Worm (Caenorhabditis elegans) whole organism, early embryonic: ENCODE measurements around the gene Y76A2B.4.

Experiments
- ama-1 ChIP-seq: fragments of 150-350 bp; optimal IDR thresholded peaks from 2 replicates; lab custom pipeline; 2014
- ceh-13 ChIP-seq: fragments of 200-800 bp; sonication (Bioruptor generic); optimal IDR thresholded peaks from 2 replicates; lab custom pipeline; 2018; ENCODE audit warnings: mild to moderate bottlenecking, missing genetic modification characterization, missing compliant biosample characterization
- ets-7 ChIP-seq: sonication (generic microtip); optimal IDR thresholded peaks from 2 replicates; lab custom pipeline; 2016; ENCODE audit warnings: missing genotype, missing genetic modification characterization, missing compliant biosample characterization
- hmg-4 ChIP-seq: fragments of 200-800 bp; sonication (Bioruptor generic); optimal IDR thresholded peaks from 2 replicates; lab custom pipeline; 2018; ENCODE audit warnings: mild to moderate bottlenecking, missing genetic modification characterization, missing compliant biosample characterization
- tbx-11 ChIP-seq: fragments of 200-800 bp; sonication (Bioruptor generic); IDR thresholded peaks from 2 replicates; pipeline ENCODE4 v1.3.6; 2022; ENCODE audit warnings: missing genetic modification characterization, missing compliant biosample characterization
- tra-4 ChIP-seq: sonication (generic microtip); optimal IDR thresholded peaks from 2 replicates; lab custom pipeline; 2017; ENCODE audit warnings: missing genetic modification characterization, missing compliant biosample characterization

DNA sequence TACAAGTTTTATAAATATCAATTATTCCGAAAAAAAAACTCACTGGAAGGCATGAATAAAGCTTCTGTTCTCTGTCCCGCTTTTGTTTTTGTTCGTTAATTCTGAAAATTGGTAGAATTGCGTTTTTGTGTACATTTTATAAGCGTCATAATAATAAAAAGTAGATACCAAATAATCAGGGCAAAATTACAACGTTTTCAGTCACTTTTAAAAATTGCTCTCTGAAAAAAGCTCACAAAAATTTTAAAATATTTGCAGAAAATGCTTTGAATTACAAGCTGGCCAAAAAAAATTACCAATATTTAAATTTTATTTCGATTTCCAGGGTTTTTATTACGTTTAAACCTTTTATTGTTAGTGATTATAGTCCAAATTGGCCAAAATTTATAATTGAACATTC, 8.7 kb upstream of the Y76A2B.4 start, which contains the start of gene scav-2:
- TF ChIP-seq ama-1 (lab: Kevin White, UChicago) (no peak), ceh-13 (GFP tag; lab: Kevin White, UChicago) (no peak), ets-7 (tag; lab: Kevin White, UChicago) (no peak), tra-4 (no peak), hmg-4 (GFP tag; lab: Kevin White, UChicago) (no peak), tbx-11 (no peak)
